Worm (Caenorhabditis elegans) whole organism, L3 larva: Measurements from ENCODE around the gene F07H5.13.

Experiments
- aly-2 ChIP-seq: fragments of 150-350 bp; optimal IDR thresholded peaks from 2 replicates; lab custom pipeline; 2014; ENCODE audit warnings: missing biosample characterization, missing genetic modification characterization
- mdl-1 ChIP-seq: fragments of 150-350 bp; optimal IDR thresholded peaks from 2 replicates; lab custom pipeline; 2014; ENCODE audit warnings: missing biosample characterization, missing genetic modification characterization
- pqm-1 ChIP-seq: fragments of 150-350 bp; optimal IDR thresholded peaks from 2 replicates; lab custom pipeline; 2017; ENCODE audit warnings: missing biosample characterization, missing genetic modification characterization, inconsistent platforms

DNA sequence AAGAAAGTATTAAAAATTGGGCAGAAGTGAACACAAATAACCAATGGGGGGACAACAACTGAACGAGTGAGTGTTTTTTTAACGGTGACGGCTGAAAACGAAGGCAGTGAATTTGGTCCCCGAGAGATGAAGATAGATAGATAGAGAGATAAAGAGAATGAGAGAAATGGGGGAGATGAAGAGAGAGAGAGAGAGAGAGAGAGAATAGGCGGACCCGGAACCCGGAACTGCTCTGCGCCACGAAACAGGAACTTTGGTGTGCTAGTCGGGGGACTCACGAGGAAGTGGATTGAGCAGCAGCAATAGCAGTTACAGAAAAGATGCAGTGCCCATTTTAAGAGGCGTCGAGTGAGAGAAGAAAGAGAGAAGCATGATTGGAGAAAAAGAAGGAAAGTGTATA lies 6.0 kb downstream of the F07H5.13 start:
- TF ChIP-seq aly-2 = no peak
- peak; percentile 50 for TF ChIP-seq mdl-1
- no peak for TF ChIP-seq pqm-1
